Worm (Caenorhabditis elegans): ENCODE data around the gene mans-3.

Gene mans-3

DNA sequence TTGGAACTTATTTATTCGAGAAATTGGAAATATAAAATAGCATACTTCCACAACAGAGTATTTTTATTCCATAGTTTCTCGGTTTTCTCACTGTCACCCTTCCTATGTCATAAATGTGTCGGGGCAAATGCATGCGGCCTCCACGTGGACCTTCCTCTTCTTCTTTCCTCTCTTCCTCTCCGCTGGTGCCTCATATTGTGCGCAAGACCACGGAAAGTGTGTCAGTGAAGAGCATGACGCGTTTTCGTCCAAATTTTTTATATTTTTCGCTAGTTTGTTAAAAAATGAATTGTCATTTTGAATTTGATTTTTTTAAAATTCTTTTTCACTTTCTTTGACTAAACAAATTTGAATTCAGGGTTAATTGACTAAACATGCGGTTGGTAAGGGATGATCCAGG, at the start of gene mans-3 (continued):
- TF ChIP-seq pqm-1 (tag; optimal IDR thresholded peaks at IDR 0.05), result peak; percentile 37
- TF ChIP-seq lin-15B (tag; optimal IDR thresholded peaks at IDR 0.05), result no peak
- no peak for TF ChIP-seq ztf-11 (tag; optimal IDR thresholded peaks at IDR 0.05)
- peak; percentile 94 for TF ChIP-seq nhr-102 (tag; optimal IDR thresholded peaks at IDR 0.05)
- peak; percentile 17 for TF ChIP-seq zfp-2 (tag; optimal IDR thresholded peaks at IDR 0.05)
- TF ChIP-seq Y105C5A.15 (GFP tag; IDR thresholded peaks at IDR 0.05), result no peak
- TF ChIP-seq spr-3 (GFP tag; optimal IDR thresholded peaks at IDR 0.05), result no peak
- TF ChIP-seq ctbp-1 (GFP tag; IDR thresholded peaks at IDR 0.05), result no peak; the same call in 1 of the 2 replicates
- TF ChIP-seq lim-7 (GFP tag; IDR thresholded peaks at IDR 0.05), result no peak
- no peak for TF ChIP-seq egl-27 (tag; optimal IDR thresholded peaks at IDR 0.05)
- peak; percentile 84 for TF ChIP-seq T20F7.1 (GFP tag; optimal IDR thresholded peaks at IDR 0.05)
- peak; percentile 81 for TF ChIP-seq lin-1 (GFP tag; IDR thresholded peaks at IDR 0.05)
- 0 out of 2 replicates have a peak, but pooled peaks have one; percentile 35 for TF ChIP-seq saeg-2 (GFP tag; IDR thresholded peaks at IDR 0.05)
- peak in 1 of 2 experiments; percentile 13 for TF ChIP-seq ZK546.5 (tag; optimal IDR thresholded peaks at IDR 0.05)
- no peak for TF ChIP-seq R02D3.7 (tag; optimal IDR thresholded peaks at IDR 0.05)
- peak; percentile 96 for TF ChIP-seq mxl-2 (GFP tag; conservative IDR thresholded peaks at IDR 0.05)
- no peak for TF ChIP-seq F49E8.2 (tag; optimal IDR thresholded peaks at IDR 0.05; ENCODE audit: borderline replicate concordance)
- peak; percentile 73 for TF ChIP-seq lin-29 (GFP tag; IDR thresholded peaks at IDR 0.05)
- peak; percentile 96 for TF ChIP-seq hlh-30 (tag; optimal IDR thresholded peaks at IDR 0.05; ENCODE audit: insufficient read depth)
- peak; percentile 38; the same call in 1 of the 2 replicates for TF ChIP-seq nhr-41 (GFP tag; IDR thresholded peaks at IDR 0.05)
- TF ChIP-seq php-3 (GFP tag; IDR thresholded peaks at IDR 0.05), result no peak; the same call in 1 of the 2 replicates
- no peak for TF ChIP-seq mes-2 (tag; optimal IDR thresholded peaks at IDR 0.05; ENCODE audit: poor library complexity, severe bottlenecking)
- TF ChIP-seq nhr-48 (tag; optimal IDR thresholded peaks at IDR 0.05), result peak; percentile 91
- no peak for TF ChIP-seq Y5F2A.4 (GFP tag; optimal IDR thresholded peaks at IDR 0.05)
- no peak for TF ChIP-seq lin-38 (GFP tag; IDR thresholded peaks at IDR 0.05)
- no peak for TF ChIP-seq snpc-4 (tag; optimal IDR thresholded peaks at IDR 0.05)
- TF ChIP-seq spr-1 (tag; optimal IDR thresholded peaks at IDR 0.05), result peak; percentile 88
- no peak for TF ChIP-seq tag-97 (GFP tag; IDR thresholded peaks at IDR 0.05)
- no peak for TF ChIP-seq unc-39 (tag; optimal IDR thresholded peaks at IDR 0.05)
- TF ChIP-seq vab-7 (GFP tag; IDR thresholded peaks at IDR 0.05), result no peak
- no peak for TF ChIP-seq F10B5.3 (tag; optimal IDR thresholded peaks at IDR 0.05)
- peak; percentile 90 for TF ChIP-seq nhr-11 (tag; optimal IDR thresholded peaks at IDR 0.05)
- TF ChIP-seq skn-1 (tag; optimal IDR thresholded peaks at IDR 0.05), result no peak
- TF ChIP-seq unc-62 (GFP tag; optimal IDR thresholded peaks at IDR 0.05 in 1 of 2), result peak in 1 of 2 experiments; percentile 84
- no peak for TF ChIP-seq unc-62 (tag; optimal IDR thresholded peaks at IDR 0.05)
- no peak for TF ChIP-seq F44E2.7 (GFP tag; IDR thresholded peaks at IDR 0.05)
- no peak for TF ChIP-seq ceh-28 (tag; optimal IDR thresholded peaks at IDR 0.05)
- peak; percentile 90 for TF ChIP-seq fkh-10 (GFP tag; optimal IDR thresholded peaks at IDR 0.05)
- no peak for TF ChIP-seq nhr-76 (tag; optimal IDR thresholded peaks at IDR 0.05)
- TF ChIP-seq ama-1 (optimal IDR thresholded peaks at IDR 0.05), result no peak
- no peak for TF ChIP-seq snpc-1.2 (GFP tag; IDR thresholded peaks at IDR 0.05)
- peak; percentile 84 for TF ChIP-seq duxl-1 (tag; optimal IDR thresholded peaks at IDR 0.05; ENCODE audit: poor library complexity)
- no peak for TF ChIP-seq nhr-111 (GFP tag; optimal IDR thresholded peaks at IDR 0.05)
- TF ChIP-seq nhr-25 (tag; optimal IDR thresholded peaks at IDR 0.05; ENCODE audit: borderline replicate concordance, insufficient read depth), result peak; percentile 74
- TF ChIP-seq mep-1 (tag; optimal IDR thresholded peaks at IDR 0.05), result peak; percentile 98
- peak; percentile 39 to 82 for TF ChIP-seq hif-1 (tag; optimal IDR thresholded peaks at IDR 0.05)
- TF ChIP-seq pha-4 (GFP tag; IDR thresholded peaks at IDR 0.05), result peak; percentile 89
- peak; percentile 40 for TF ChIP-seq pha-4 (tag; optimal IDR thresholded peaks at IDR 0.05)
- no peak for TF ChIP-seq egl-43 (GFP tag; IDR thresholded peaks at IDR 0.05)
- no peak for TF ChIP-seq zag-1 (tag; optimal IDR thresholded peaks at IDR 0.05)
- TF ChIP-seq daf-8 (GFP tag; IDR thresholded peaks at IDR 0.05), result no peak
- TF ChIP-seq daf-12 (tag; optimal IDR thresholded peaks at IDR 0.05), result no peak

Measured in whole organism, L4 larva.